Worm (Caenorhabditis elegans): Measurements from ENCODE around the gene tmed-4.

tmed-4 gene

ce11 chrV:19908854-19909253, 40.0 kb downstream of the tmed-4 start:
- TF ChIP-seq grh-1 (GFP tag; IDR thresholded peaks at IDR 0.05) (no peak), unc-30 (tag; optimal IDR thresholded peaks at IDR 0.05) (no peak), jun-1 (tag; optimal IDR thresholded peaks at IDR 0.05) (no peak), mdl-1 (tag; optimal IDR thresholded peaks at IDR 0.05) (peak in 1 of 2 experiments; percentile 22), nhr-76 (tag; optimal IDR thresholded peaks at IDR 0.05) (no peak), nhr-85 (tag) (peak; percentile 26), zip-4 (GFP tag; optimal IDR thresholded peaks at IDR 0.05) (no peak), ceh-82 (tag; optimal IDR thresholded peaks at IDR 0.05) (peak in 1 of 3 experiments; percentile 8), ceh-88 (GFP tag; IDR thresholded peaks at IDR 0.05) (no peak), lin-14 (GFP tag; optimal IDR thresholded peaks at IDR 0.05) (no peak), lin-13 (GFP tag; optimal IDR thresholded peaks at IDR 0.05) (no peak), nhr-20 (tag; optimal IDR thresholded peaks at IDR 0.05) (no peak), fkh-8 (tag; optimal IDR thresholded peaks at IDR 0.05) (no peak), irx-1 (tag; optimal IDR thresholded peaks at IDR 0.05) (no peak), egl-27 (tag; optimal IDR thresholded peaks at IDR 0.05) (no peak), elt-2 (tag; optimal IDR thresholded peaks at IDR 0.05) (no peak), ztf-4 (tag; optimal IDR thresholded peaks at IDR 0.05) (no peak), skn-1 (tag; optimal IDR thresholded peaks at IDR 0.05) (no peak), nhr-237 (tag; optimal IDR thresholded peaks at IDR 0.05) (no peak), sup-37 (GFP tag; optimal IDR thresholded peaks at IDR 0.05) (no peak), C34B4.2 (tag; optimal IDR thresholded peaks at IDR 0.05) (no peak), lsy-2 (tag; optimal IDR thresholded peaks at IDR 0.05) (peak; percentile 16 to 29), lin-35 (GFP tag; optimal IDR thresholded peaks at IDR 0.05) (peak in 1 of 2 experiments; percentile 11), ceh-8 (GFP tag; optimal IDR thresholded peaks at IDR 0.05) (no peak), unc-62 (GFP tag; optimal IDR thresholded peaks at IDR 0.05) (no peak), mab-9 (GFP tag; IDR thresholded peaks at IDR 0.05) (no peak), fkh-10 (GFP tag; optimal IDR thresholded peaks at IDR 0.05) (no peak), blmp-1 (tag; optimal IDR thresholded peaks at IDR 0.05) (no peak), nhr-28 (tag; optimal IDR thresholded peaks at IDR 0.05) (no peak), efl-1 (optimal IDR thresholded peaks at IDR 0.05) (peak in 1 of 2 experiments; percentile 25), efl-1 (GFP tag; optimal IDR thresholded peaks at IDR 0.05 in 1 of 2) (peak; percentile 38 to 88), pag-3 (tag; optimal IDR thresholded peaks at IDR 0.05; ENCODE audit: borderline replicate concordance, insufficient read depth) (no peak), unc-86 (tag; optimal IDR thresholded peaks at IDR 0.05) (no peak), tlp-1 (tag; optimal IDR thresholded peaks at IDR 0.05) (no peak), zag-1 (tag; optimal IDR thresholded peaks at IDR 0.05) (no peak), unc-130 (tag; optimal IDR thresholded peaks at IDR 0.05) (no peak), C04F5.9 (tag; optimal IDR thresholded peaks at IDR 0.05) (no peak), F16B12.6 (tag; optimal IDR thresholded peaks at IDR 0.05) (peak; percentile 86), mep-1 (tag; optimal IDR thresholded peaks at IDR 0.05) (peak; percentile 41), efl-3 (GFP tag; optimal IDR thresholded peaks at IDR 0.05) (no peak), rnt-1 (tag; optimal IDR thresholded peaks at IDR 0.05) (no peak), xbp-1 (tag; optimal IDR thresholded peaks at IDR 0.05) (no peak), elt-3 (tag; optimal IDR thresholded peaks at IDR 0.05) (no peak), nhr-47 (tag; optimal IDR thresholded peaks at IDR 0.05) (no peak), snpc-4 (tag; optimal IDR thresholded peaks at IDR 0.05) (no peak), pax-3 (tag; optimal IDR thresholded peaks at IDR 0.05) (no peak), alr-1 (tag; optimal IDR thresholded peaks at IDR 0.05; ENCODE audit: borderline replicate concordance) (no peak), egl-13 (tag; optimal IDR thresholded peaks at IDR 0.05) (no peak), fos-1 (tag; optimal IDR thresholded peaks at IDR 0.05) (no peak), aha-1 (tag; optimal IDR thresholded peaks at IDR 0.05) (no peak), ets-5 (GFP tag; IDR thresholded peaks at IDR 0.05) (no peak), swsn-7 (tag; optimal IDR thresholded peaks at IDR 0.05) (no peak), pqm-1 (tag; optimal IDR thresholded peaks at IDR 0.05) (no peak), ztf-11 (tag; optimal IDR thresholded peaks at IDR 0.05) (no peak)

Measured in whole organism, L1 larva.